Worm (Caenorhabditis elegans) whole organism, L1 larva: ENCODE data around the gene nhr-97.
"Not testable (repeated sequence)": the region's sequence is repeated elsewhere in the genome, so short reads cannot be mapped to it uniquely, and the experiment has no call there.

ENCODE experiments used
- Y116A8C.19 ChIP-seq: sonication (generic microtip); optimal IDR thresholded peaks from 2 replicates; lab custom pipeline; 2016; ENCODE audit warnings: missing compliant biosample characterization, missing genetic modification characterization, borderline replicate concordance
- aha-1 ChIP-seq: fragments of 150-350 bp; optimal IDR thresholded peaks from 2 replicates; lab custom pipeline; 2014; ENCODE audit warnings: missing biosample characterization, missing genetic modification characterization
- aly-2 ChIP-seq: fragments of 150-350 bp; optimal IDR thresholded peaks from 2 replicates; lab custom pipeline; 2014; ENCODE audit warnings: missing biosample characterization, missing genetic modification characterization
- ceh-63 ChIP-seq: fragments of 200-800 bp; sonication (Bioruptor generic); optimal IDR thresholded peaks from 2 replicates; lab custom pipeline; 2018; ENCODE audit warnings: mild to moderate bottlenecking, missing genetic modification characterization, missing compliant biosample characterization
- ceh-82 ChIP-seq, 3 experiments: fragments of 150-350 bp in 1 of 3; sonication (generic microtip) in 2 of 3; optimal IDR thresholded peaks; 2 replicates each; lab custom pipeline; 2014 to 2017; ENCODE audit warnings: missing biosample characterization in 3 of 3, missing genetic modification characterization in 3 of 3
- ces-1 ChIP-seq: fragments of 150-350 bp; optimal IDR thresholded peaks from 2 replicates; lab custom pipeline; 2014; ENCODE audit warnings: missing biosample characterization, missing genetic modification reagents, missing genetic modification characterization
- efl-1 ChIP-seq, 4 experiments: fragments of 150-350 bp; optimal IDR thresholded peaks in 3 of 4; peaks in 1 of 4; 1 replicate in 1 of 4; 2 replicates in 3 of 4; lab custom pipeline; 2014; ENCODE audit warnings: missing biosample characterization in 2 of 4, missing genetic modification characterization in 2 of 4, missing genetic modification reagents in 2 of 4
- elt-3 ChIP-seq, 6 experiments: fragments of 150-350 bp in 1 of 6; sonication (generic microtip); optimal IDR thresholded peaks; 2 replicates each; lab custom pipeline; 2017 to 2018; ENCODE audit warnings: missing biosample characterization in 6 of 6, missing genetic modification characterization in 6 of 6, inconsistent platforms in 1 of 6
- ets-5 ChIP-seq: fragments of 200-800 bp; sonication (Bioruptor generic); IDR thresholded peaks from 2 replicates; pipeline ENCODE4 v1.3.6; 2022; ENCODE audit warnings: missing genetic modification characterization, missing compliant biosample characterization
- fkh-10 ChIP-seq: sonication (generic microtip); optimal IDR thresholded peaks from 2 replicates; lab custom pipeline; 2017; ENCODE audit warnings: missing biosample characterization, missing genetic modification reagents, missing genetic modification characterization
- fos-1 ChIP-seq: fragments of 150-350 bp; optimal IDR thresholded peaks from 2 replicates; lab custom pipeline; 2014; ENCODE audit warnings: missing biosample characterization, missing genetic modification characterization
- hlh-4 ChIP-seq: sonication (generic microtip); optimal IDR thresholded peaks from 2 replicates; lab custom pipeline; 2016; ENCODE audit warnings: mild to moderate bottlenecking, missing genetic modification characterization, missing compliant biosample characterization
- hpl-2 ChIP-seq: fragments of 150-350 bp; optimal IDR thresholded peaks from 2 replicates; lab custom pipeline; 2014; ENCODE audit warnings: missing biosample characterization, missing genetic modification reagents, missing genetic modification characterization
- irx-1 ChIP-seq: sonication (generic microtip); optimal IDR thresholded peaks from 2 replicates; lab custom pipeline; 2016; ENCODE audit warnings: missing genetic modification characterization, missing compliant biosample characterization
- jun-1 ChIP-seq: fragments of 150-350 bp; optimal IDR thresholded peaks from 2 replicates; lab custom pipeline; 2014; ENCODE audit warnings: missing biosample characterization, missing genetic modification reagents, missing genetic modification characterization
- lin-13 ChIP-seq: fragments of 150-350 bp; optimal IDR thresholded peaks from 2 replicates; lab custom pipeline; 2014; ENCODE audit warnings: missing biosample characterization, missing genetic modification reagents, missing genetic modification characterization
- lin-14 ChIP-seq: fragments of 200-800 bp; sonication (Bioruptor generic); optimal IDR thresholded peaks from 2 replicates; lab custom pipeline; 2018; ENCODE audit warnings: mild to moderate bottlenecking, missing genetic modification characterization, moderate library complexity, missing compliant biosample characterization
- lin-15B ChIP-seq: fragments of 150-350 bp; sonication (generic microtip); optimal IDR thresholded peaks from 3 replicates; lab custom pipeline; 2014; ENCODE audit warnings: missing biosample characterization, missing genetic modification characterization
- lin-39 ChIP-seq: fragments of 150-350 bp; optimal IDR thresholded peaks from 2 replicates; lab custom pipeline; 2014; ENCODE audit warnings: missing biosample characterization, missing genetic modification reagents, missing genetic modification characterization
- lir-3 ChIP-seq: sonication (generic microtip); optimal IDR thresholded peaks from 2 replicates; lab custom pipeline; 2016; ENCODE audit warnings: mild to moderate bottlenecking, missing genetic modification characterization, moderate library complexity, missing compliant biosample characterization; ENCODE audit not compliant: poor library complexity
- nhr-19 ChIP-seq: fragments of 200-800 bp; sonication (Bioruptor generic); conservative IDR thresholded peaks from 2 replicates; pipeline ENCODE4 v1.3.6; 2022; ENCODE audit warnings: missing genetic modification characterization, missing compliant biosample characterization
- nhr-28 ChIP-seq: fragments of 150-350 bp; optimal IDR thresholded peaks from 2 replicates; lab custom pipeline; 2014; ENCODE audit warnings: missing biosample characterization, missing genetic modification characterization
- nhr-71 ChIP-seq: sonication (generic microtip); optimal IDR thresholded peaks from 2 replicates; lab custom pipeline; 2016; ENCODE audit warnings: mild to moderate bottlenecking, missing genetic modification characterization, moderate library complexity, missing compliant biosample characterization
- nhr-77 ChIP-seq: fragments of 150-350 bp; optimal IDR thresholded peaks from 2 replicates; lab custom pipeline; 2014; ENCODE audit warnings: missing biosample characterization, missing genetic modification characterization
- pax-3 ChIP-seq: fragments of 200-800 bp; sonication (Bioruptor generic); optimal IDR thresholded peaks from 2 replicates; lab custom pipeline; 2018; ENCODE audit warnings: mild to moderate bottlenecking, missing genetic modification characterization, moderate library complexity, missing compliant biosample characterization
- pqm-1 ChIP-seq: sonication (generic microtip); optimal IDR thresholded peaks from 3 replicates; lab custom pipeline; 2017; ENCODE audit warnings: missing biosample characterization, missing genetic modification characterization
- rnt-1 ChIP-seq: sonication (generic microtip); optimal IDR thresholded peaks from 2 replicates; lab custom pipeline; 2016; ENCODE audit warnings: mild to moderate bottlenecking, missing genetic modification characterization, moderate library complexity, missing compliant biosample characterization
- sptf-1 ChIP-seq: fragments of 150-350 bp; optimal IDR thresholded peaks from 2 replicates; lab custom pipeline; 2014; ENCODE audit warnings: missing biosample characterization, missing genetic modification characterization
- tbx-2 ChIP-seq: sonication (generic microtip); optimal IDR thresholded peaks from 2 replicates; lab custom pipeline; 2016; ENCODE audit warnings: missing genetic modification characterization, missing compliant biosample characterization
- zag-1 ChIP-seq: fragments of 150-350 bp; optimal IDR thresholded peaks from 2 replicates; lab custom pipeline; 2014; ENCODE audit warnings: missing biosample characterization, missing genetic modification characterization
- zip-4 ChIP-seq: fragments of 200-800 bp; sonication (Bioruptor generic); optimal IDR thresholded peaks from 2 replicates; lab custom pipeline; 2018; ENCODE audit warnings: mild to moderate bottlenecking, missing genetic modification characterization, moderate library complexity, missing compliant biosample characterization
- ztf-4 ChIP-seq: fragments of 150-350 bp; optimal IDR thresholded peaks from 2 replicates; lab custom pipeline; 2014; ENCODE audit warnings: missing biosample characterization, missing genetic modification characterization

nhr-97 gene

ce11 chrIV:9740851-9741549 lies 16.4 kb upstream of the nhr-97 start, which contains the start of gene gln-6:
gln-6 (minus strand) TSS chrIV:9740901.
- TF ChIP-seq efl-1 (optimal IDR thresholded peaks at IDR 0.05; lab: Kevin White, UChicago): peak in 1 of 2 experiments; percentile 8
- not testable (repeated sequence) for TF ChIP-seq efl-1 (GFP tag; optimal IDR thresholded peaks at IDR 0.05 in 1 of 2; lab: Kevin White, UChicago)

ce11 chrIV:9742883-9743282 lies 14.6 kb upstream of the nhr-97 start, which contains the start of gene C28D4.7:
C28D4.7 (minus strand) TSS chrIV:9743147.
- no peak for TF ChIP-seq fkh-10 (GFP tag; lab: Kevin White, UChicago)
- no peak for TF ChIP-seq zag-1
- TF ChIP-seq ets-5 (GFP tag; lab: Robert Waterston, UW): no peak
- TF ChIP-seq Y116A8C.19 (tag; lab: Kevin White, UChicago): no peak
- no peak for TF ChIP-seq lin-15B (tag; lab: Kevin White, UChicago)
- no peak for TF ChIP-seq irx-1 (tag; lab: Kevin White, UChicago)
- TF ChIP-seq nhr-19 (GFP tag; lab: Robert Waterston, UW): no peak
- no peak for TF ChIP-seq aha-1 (tag; lab: Kevin White, UChicago)
- no peak for TF ChIP-seq lin-13 (GFP tag; lab: Kevin White, UChicago)
- TF ChIP-seq aly-2 (tag; lab: Kevin White, UChicago): no peak
- no peak for TF ChIP-seq ces-1 (GFP tag; lab: Kevin White, UChicago)
- TF ChIP-seq nhr-28 (tag; lab: Kevin White, UChicago): no peak
- TF ChIP-seq hlh-4 (tag; lab: Kevin White, UChicago): no peak
- no peak for TF ChIP-seq nhr-77 (tag; lab: Kevin White, UChicago)
- TF ChIP-seq, all 84 proteins: peak for 0

- TF ChIP-seq ceh-63 (no peak), jun-1 (tag; lab: Kevin White, UChicago) (no peak), ceh-82 (tag; optimal IDR thresholded peaks at IDR 0.05; lab: Kevin White, UChicago) (no peak), ztf-4 (tag; lab: Kevin White, UChicago) (no peak), fos-1 (tag; lab: Kevin White, UChicago) (no peak), zip-4 (GFP tag; lab: Kevin White, UChicago) (no peak), nhr-71 (no peak), pax-3 (tag; lab: Kevin White, UChicago) (no peak), lin-15B (tag; lab: Kevin White, UChicago) (no peak), pqm-1 (tag; lab: Kevin White, UChicago) (no peak), Y116A8C.19 (tag; lab: Kevin White, UChicago) (no peak), lir-3 (tag; lab: Kevin White, UChicago) (no peak), sptf-1 (tag; lab: Kevin White, UChicago) (no peak), ces-1 (GFP tag; lab: Kevin White, UChicago) (no peak)
Measured at ce11 chrIV:9744905-9745304, 12.5 kb upstream of the nhr-97 start, which contains the start of gene C28D4.4. C28D4.4 (minus strand) TSS chrIV:9745005.

ce11 chrIV:9746762-9747161 lies 10.7 kb upstream of the nhr-97 start, which contains the start of gene C28D4.5:
C28D4.5 (minus strand) TSS chrIV:9746862.
- TF ChIP-seq pax-3 (tag; lab: Kevin White, UChicago) (no peak), zag-1 (no peak), ztf-4 (tag; lab: Kevin White, UChicago) (no peak), rnt-1 (tag; lab: Kevin White, UChicago) (no peak), hpl-2 (GFP tag; lab: Kevin White, UChicago) (no peak)

ce11 chrIV:9748342-9748741 lies 9.1 kb upstream of the nhr-97 start, which contains the start of gene C28D4.8:
C28D4.8 (minus strand) TSS chrIV:9748442.
- TF ChIP-seq lin-14 (GFP tag; lab: Kevin White, UChicago) (no peak), ceh-82 (tag; optimal IDR thresholded peaks at IDR 0.05; lab: Kevin White, UChicago) (no peak), nhr-77 (tag; lab: Kevin White, UChicago) (no peak), lin-39 (no peak), tbx-2 (tag; lab: Kevin White, UChicago) (no peak), elt-3 (tag; optimal IDR thresholded peaks at IDR 0.05; lab: Kevin White, UChicago) (no peak)
